Worm (Caenorhabditis elegans) whole organism, midembryonic: ENCODE measurements around the gene col-102.

Experiments used
- ref-1 ChIP-seq: fragments of 200-800 bp; sonication (Bioruptor generic); conservative IDR thresholded peaks from 2 replicates; pipeline ENCODE4 v1.3.6; 2022; ENCODE audit warnings: missing genetic modification reagents, missing genetic modification characterization, missing compliant biosample characterization
- ztf-23 ChIP-seq: fragments of 200-800 bp; sonication (Bioruptor generic); IDR thresholded peaks from 2 replicates; pipeline ENCODE4 v1.3.6; 2022; ENCODE audit warnings: missing genetic modification reagents, missing genetic modification characterization, missing compliant biosample characterization

ce11 chrIV:653138-653848 lies 49.0 kb downstream of the col-102 start, which contains the start of gene K11H12.1:
- TF ChIP-seq ztf-23 (GFP tag; lab: Robert Waterston, UW), result no peak
- TF ChIP-seq ref-1 (GFP tag; lab: Robert Waterston, UW), result no peak
